Worm (Caenorhabditis elegans) whole organism, L4 larva: ENCODE results near the gene K02E11.7.

ENCODE experiments used
- D1046.2 ChIP-seq: fragments of 200-800 bp; sonication (Bioruptor generic); IDR thresholded peaks from 2 replicates; pipeline ENCODE4 v1.3.6; 2022; ENCODE audit warnings: missing genetic modification characterization, missing compliant biosample characterization
- F26F4.8 ChIP-seq: fragments of 200-800 bp; sonication (Bioruptor generic); conservative IDR thresholded peaks from 2 replicates; pipeline ENCODE4 v1.3.6; 2022; ENCODE audit warnings: missing genetic modification characterization, missing compliant biosample characterization
- F49E8.2 ChIP-seq: sonication (generic microtip); optimal IDR thresholded peaks from 2 replicates; lab custom pipeline; 2016; ENCODE audit warnings: missing compliant biosample characterization, mild to moderate bottlenecking, missing genetic modification characterization, borderline replicate concordance
- T26A8.4 ChIP-seq: fragments of 200-800 bp; sonication (Bioruptor generic); IDR thresholded peaks from 2 replicates; pipeline ENCODE4 v1.3.6; 2022; ENCODE audit warnings: missing genetic modification characterization, missing compliant biosample characterization
- Y48G9A.11 ChIP-seq: fragments of 200-800 bp; sonication (Bioruptor generic); IDR thresholded peaks from 2 replicates; pipeline ENCODE4 v1.3.6; 2022; ENCODE audit warnings: missing genetic modification reagents, missing genetic modification characterization, missing compliant biosample characterization
- aha-1 ChIP-seq: fragments of 150-350 bp; peaks from one replicate; lab custom pipeline; 2014; ENCODE audit warnings: missing biosample characterization, missing genetic modification characterization
- arid-1 ChIP-seq: fragments of 200-800 bp; sonication (Bioruptor generic); conservative IDR thresholded peaks from 2 replicates; pipeline ENCODE4 v1.3.6; 2022; ENCODE audit warnings: missing genetic modification reagents, missing genetic modification characterization, missing compliant biosample characterization
- ceh-44 ChIP-seq: fragments of 200-800 bp; sonication (Bioruptor generic); IDR thresholded peaks from 2 replicates; pipeline ENCODE4 v1.3.6; 2022; ENCODE audit warnings: missing genetic modification reagents, missing genetic modification characterization, missing compliant biosample characterization
- ceh-82 ChIP-seq: sonication (generic microtip); optimal IDR thresholded peaks from 2 replicates; lab custom pipeline; 2017; ENCODE audit warnings: missing biosample characterization, missing genetic modification characterization
- ctbp-1 ChIP-seq: fragments of 200-800 bp; sonication (Bioruptor generic); IDR thresholded peaks from 2 replicates; pipeline ENCODE4 v1.3.6; 2022; ENCODE audit warnings: missing genetic modification reagents, missing genetic modification characterization, missing compliant biosample characterization
- daf-12 ChIP-seq: fragments of 150-350 bp; optimal IDR thresholded peaks from 2 replicates; lab custom pipeline; 2014; ENCODE audit warnings: missing biosample characterization, missing genetic modification reagents, missing genetic modification characterization
- daf-16 ChIP-seq, 3 experiments: sonication (generic microtip); optimal IDR thresholded peaks; 2 replicates each; lab custom pipeline; 2016 to 2017; ENCODE audit warnings: missing genetic modification characterization in 3 of 3, missing genetic modification reagents in 3 of 3, mild to moderate bottlenecking in 2 of 3, missing compliant biosample characterization in 2 of 3, missing biosample characterization in 1 of 3, moderate library complexity in 1 of 3
- daf-8 ChIP-seq: fragments of 200-800 bp; sonication (Bioruptor generic); IDR thresholded peaks from 2 replicates; pipeline ENCODE4 v1.3.6; 2022; ENCODE audit warnings: missing genetic modification characterization, missing compliant biosample characterization
- dmd-6 ChIP-seq: fragments of 200-800 bp; sonication (Bioruptor generic); IDR thresholded peaks from 2 replicates; pipeline ENCODE4 v1.3.6; 2022; ENCODE audit warnings: missing genetic modification reagents, missing genetic modification characterization, missing compliant biosample characterization
- dpl-1 ChIP-seq: fragments of 150-350 bp; optimal IDR thresholded peaks from 2 replicates; lab custom pipeline; 2014; ENCODE audit warnings: missing biosample characterization, missing genetic modification reagents, missing genetic modification characterization
- duxl-1 ChIP-seq: sonication (generic microtip); optimal IDR thresholded peaks from 2 replicates; lab custom pipeline; 2016; ENCODE audit warnings: mild to moderate bottlenecking, missing genetic modification characterization, moderate library complexity, missing compliant biosample characterization; ENCODE audit not compliant: poor library complexity
- egl-43 ChIP-seq: fragments of 200-800 bp; sonication (Bioruptor generic); IDR thresholded peaks from 2 replicates; pipeline ENCODE4 v1.3.6; 2022; ENCODE audit warnings: missing genetic modification reagents, missing genetic modification characterization, missing compliant biosample characterization
- fkh-10 ChIP-seq: fragments of 150-350 bp; optimal IDR thresholded peaks from 2 replicates; lab custom pipeline; 2014; ENCODE audit warnings: missing biosample characterization, missing genetic modification reagents, missing genetic modification characterization
- fos-1 ChIP-seq: fragments of 150-350 bp; optimal IDR thresholded peaks from 2 replicates; lab custom pipeline; 2014; ENCODE audit warnings: missing biosample characterization, missing genetic modification characterization
- hlh-30 ChIP-seq: sonication (generic microtip); optimal IDR thresholded peaks from 2 replicates; lab custom pipeline; 2017; ENCODE audit warnings: antibody characterized with exemption, mild to moderate bottlenecking, missing genetic modification characterization, missing compliant biosample characterization; ENCODE audit not compliant: insufficient read depth
- hmg-1.1 ChIP-seq: fragments of 200-800 bp; sonication (Bioruptor generic); IDR thresholded peaks from 2 replicates; pipeline ENCODE4 v1.3.6; 2022; ENCODE audit warnings: missing genetic modification reagents, missing genetic modification characterization, missing compliant biosample characterization
- jun-1 ChIP-seq: fragments of 150-350 bp; optimal IDR thresholded peaks from 2 replicates; lab custom pipeline; 2014; ENCODE audit warnings: missing biosample characterization, missing genetic modification reagents, missing genetic modification characterization
- mes-2 ChIP-seq: sonication (generic microtip); optimal IDR thresholded peaks from 2 replicates; lab custom pipeline; 2016; ENCODE audit warnings: missing genotype, mild to moderate bottlenecking, missing genetic modification characterization, missing compliant biosample characterization; ENCODE audit not compliant: poor library complexity, severe bottlenecking
- nhr-10 ChIP-seq: fragments of 150-350 bp; optimal IDR thresholded peaks from 2 replicates; lab custom pipeline; 2014; ENCODE audit warnings: missing biosample characterization, missing genetic modification characterization
- nhr-111 ChIP-seq: fragments of 200-800 bp; sonication (Bioruptor generic); optimal IDR thresholded peaks from 2 replicates; lab custom pipeline; 2018; ENCODE audit warnings: mild to moderate bottlenecking, missing genetic modification characterization, missing compliant biosample characterization
- nhr-25 ChIP-seq: sonication (generic microtip); optimal IDR thresholded peaks from 2 replicates; lab custom pipeline; 2017; ENCODE audit warnings: missing genetic modification characterization, mild to moderate bottlenecking, missing compliant biosample characterization, antibody characterized with exemption, moderate library complexity, borderline replicate concordance; ENCODE audit not compliant: insufficient read depth
- pqm-1 ChIP-seq: sonication (generic microtip); optimal IDR thresholded peaks from 2 replicates; lab custom pipeline; 2017; ENCODE audit warnings: missing biosample characterization, missing genetic modification characterization
- snpc-1.2 ChIP-seq: fragments of 200-800 bp; sonication (Bioruptor generic); IDR thresholded peaks from 2 replicates; pipeline ENCODE4 v1.3.6; 2022; ENCODE audit warnings: missing genetic modification reagents, missing genetic modification characterization, missing compliant biosample characterization
- spr-3 ChIP-seq: fragments of 200-800 bp; sonication (Bioruptor generic); optimal IDR thresholded peaks from 2 replicates; lab custom pipeline; 2018; ENCODE audit warnings: mild to moderate bottlenecking, missing genetic modification characterization, missing compliant biosample characterization
- tag-97 ChIP-seq: fragments of 200-800 bp; sonication (Bioruptor generic); IDR thresholded peaks from 2 replicates; pipeline ENCODE4 v1.3.6; 2022; ENCODE audit warnings: missing genetic modification characterization, missing compliant biosample characterization
- unc-130 ChIP-seq: sonication (generic microtip); optimal IDR thresholded peaks from 2 replicates; lab custom pipeline; 2016; ENCODE audit warnings: missing genetic modification reagents, missing genetic modification characterization, missing compliant biosample characterization
- unc-62 ChIP-seq, 3 experiments: fragments of 150-350 bp in 1 of 3; sonication (generic microtip); optimal IDR thresholded peaks in 2 of 3; peaks in 1 of 3; 1 replicate in 1 of 3; 2 replicates in 2 of 3; lab custom pipeline; 2014 to 2017; ENCODE audit warnings: missing biosample characterization in 3 of 3, missing genetic modification characterization in 3 of 3, missing genetic modification reagents in 3 of 3, missing genotype in 1 of 3

The K02E11.7 gene

ce11 chrV:14273019-14273418 lies 18.9 kb upstream of the K02E11.7 start, which contains the start of gene F40G12.6:
Gene F40G12.6, minus strand, starts transcription at chrV:14273119.
- TF ChIP-seq daf-8 (GFP tag; lab: Robert Waterston, UW) = no peak
- no peak for TF ChIP-seq unc-62 (GFP tag; optimal IDR thresholded peaks at IDR 0.05 in 1 of 2; lab: Kevin White, UChicago)
- TF ChIP-seq unc-62 (tag; optimal IDR thresholded peaks at IDR 0.05; lab: Kevin White, UChicago) = no peak
- no peak for TF ChIP-seq nhr-25
- TF ChIP-seq duxl-1 (tag; lab: Kevin White, UChicago) = no peak
- TF ChIP-seq T26A8.4 = no peak
- no peak for TF ChIP-seq mes-2 (tag; lab: Kevin White, UChicago)
- no peak for TF ChIP-seq snpc-1.2 (GFP tag; lab: Robert Waterston, UW)
- TF ChIP-seq jun-1 (tag; lab: Kevin White, UChicago) = no peak
- no peak for TF ChIP-seq D1046.2 (GFP tag; lab: Robert Waterston, UW)
- TF ChIP-seq Y48G9A.11 (GFP tag; lab: Robert Waterston, UW) = no peak
- TF ChIP-seq hmg-1.1 (GFP tag; lab: Robert Waterston, UW) = no peak
- no peak for TF ChIP-seq unc-130 (GFP tag; lab: Kevin White, UChicago)
- no peak for TF ChIP-seq tag-97 (GFP tag; lab: Robert Waterston, UW)
- no peak for TF ChIP-seq F26F4.8 (GFP tag; lab: Robert Waterston, UW)
- TF ChIP-seq aha-1 (tag; lab: Kevin White, UChicago) = no peak
- no peak for TF ChIP-seq daf-12 (tag; lab: Kevin White, UChicago)
- no peak for TF ChIP-seq fkh-10 (GFP tag; lab: Kevin White, UChicago)
- TF ChIP-seq dpl-1 (GFP tag; lab: Kevin White, UChicago) = no peak

- peak in 1 of 2 experiments; percentile 16 for TF ChIP-seq unc-62 (GFP tag; optimal IDR thresholded peaks at IDR 0.05 in 1 of 2; lab: Kevin White, UChicago)
- TF ChIP-seq unc-62 (tag; optimal IDR thresholded peaks at IDR 0.05; lab: Kevin White, UChicago) = no peak
- TF ChIP-seq dmd-6 (GFP tag; lab: Robert Waterston, UW) = no peak
- TF ChIP-seq, all 104 proteins: peak for 1
These were observed 16.6 kb upstream of the K02E11.7 start, which contains the start of gene F40G12.5 for ce11 chrV:14270729-14271128. Gene F40G12.5, minus strand, starts transcription at chrV:14270829.

ce11 chrV:14268616-14269015 lies 14.5 kb upstream of the K02E11.7 start, which contains the start of gene F40G12.4:
Gene F40G12.4, minus strand, starts transcription at chrV:14268716.
- TF ChIP-seq ctbp-1 (GFP tag; lab: Robert Waterston, UW) (no peak), nhr-10 (tag; lab: Kevin White, UChicago) (no peak)

- TF ChIP-seq nhr-111 (GFP tag; lab: Kevin White, UChicago) (no peak), hlh-30 (tag; lab: Kevin White, UChicago) (no peak), spr-3 (no peak), arid-1 (GFP tag; lab: Robert Waterston, UW) (0 out of 2 replicates have a peak, but pooled peaks have one; percentile 9), ceh-82 (tag; lab: Kevin White, UChicago) (no peak), Y48G9A.11 (GFP tag; lab: Robert Waterston, UW) (peak; percentile 74; the same call in 1 of the 2 replicates), daf-8 (GFP tag; lab: Robert Waterston, UW) (no peak), ceh-44 (GFP tag; lab: Robert Waterston, UW) (no peak), daf-16 (GFP tag; optimal IDR thresholded peaks at IDR 0.05; lab: Kevin White, UChicago) (no peak), daf-16 (tag; optimal IDR thresholded peaks at IDR 0.05; lab: Kevin White, UChicago) (no peak), D1046.2 (GFP tag; lab: Robert Waterston, UW) (no peak), fos-1 (tag; lab: Kevin White, UChicago) (no peak), snpc-1.2 (GFP tag; lab: Robert Waterston, UW) (peak; percentile 82), dpl-1 (GFP tag; lab: Kevin White, UChicago) (no peak), pqm-1 (tag; lab: Kevin White, UChicago) (no peak), egl-43 (GFP tag; lab: Robert Waterston, UW) (no peak), F49E8.2 (tag; lab: Kevin White, UChicago) (peak; percentile 28)
These were observed 13.3 kb upstream of the K02E11.7 start for ce11 chrV:14267326-14267942.
